Fruit fly (Drosophila melanogaster) whole organism, embryonic: ENCODE data around the gene CG11980.
A peak's percentile ranks its signal among the peaks of the same experiment; 100 is the strongest.

Source experiments
- ATbp ChIP-seq: fragments of 200-800 bp; sonication (Bioruptor generic); optimal IDR thresholded peaks from 2 replicates; lab custom pipeline; 2017; ENCODE audit warnings: missing biosample characterization, mild to moderate bottlenecking, missing genetic modification characterization, missing genetic modification reagents
- Ada2b ChIP-seq: fragments of 200-800 bp; sonication (Bioruptor generic); IDR thresholded peaks from 2 replicates; pipeline ENCODE4 v1.3.6; 2022; ENCODE audit warnings: missing biosample characterization, missing genetic modification characterization
- B-H2 ChIP-seq: fragments of 200-800 bp; sonication (Bioruptor generic); optimal IDR thresholded peaks from 2 replicates; lab custom pipeline; 2018; ENCODE audit warnings: missing biosample characterization, mild to moderate bottlenecking, missing genetic modification characterization
- CG11247 ChIP-seq: fragments of 200-800 bp; sonication (Bioruptor generic); IDR thresholded peaks from 2 replicates; pipeline ENCODE4 v1.3.6; 2022; ENCODE audit warnings: missing biosample characterization, missing genetic modification characterization
- CG11560 ChIP-seq: fragments of 200-800 bp; sonication (Bioruptor generic); IDR thresholded peaks from 3 replicates; pipeline ENCODE4 v1.3.6; 2022; ENCODE audit warnings: missing biosample characterization, missing genetic modification characterization
- CG13424 ChIP-seq: fragments of 200-800 bp; sonication (Bioruptor generic); optimal IDR thresholded peaks from 2 replicates; lab custom pipeline; 2019; ENCODE audit warnings: missing biosample characterization, mild to moderate bottlenecking, missing genetic modification characterization, moderate library complexity
- CG14441 ChIP-seq: fragments of 200-800 bp; sonication (Bioruptor generic); IDR thresholded peaks from 2 replicates; pipeline ENCODE4 v1.3.6; 2022; ENCODE audit warnings: missing biosample characterization, missing genetic modification characterization
- CG1647 ChIP-seq: fragments of 200-800 bp; sonication (Bioruptor generic); optimal IDR thresholded peaks from 3 replicates; lab custom pipeline; 2016; ENCODE audit warnings: missing biosample characterization, missing genetic modification characterization
- CG2202 ChIP-seq: fragments of 200-800 bp; sonication (Bioruptor generic); optimal IDR thresholded peaks from 2 replicates; lab custom pipeline; 2018; ENCODE audit warnings: missing biosample characterization, mild to moderate bottlenecking, missing genetic modification characterization
- CG31224 ChIP-seq: fragments of 200-800 bp; sonication (Bioruptor generic); IDR thresholded peaks from 2 replicates; pipeline ENCODE4 v1.3.6; 2022; ENCODE audit warnings: missing biosample characterization, missing genetic modification characterization
- CG34422 ChIP-seq: fragments of 200-800 bp; sonication (Bioruptor generic); IDR thresholded peaks from 3 replicates; pipeline ENCODE4 v1.3.6; 2022; ENCODE audit warnings: missing biosample characterization, missing genetic modification characterization
- CG4707 ChIP-seq: fragments of 200-800 bp; sonication (Bioruptor generic); optimal IDR thresholded peaks from 2 replicates; lab custom pipeline; 2018; ENCODE audit warnings: missing biosample characterization, mild to moderate bottlenecking, missing genetic modification characterization, moderate library complexity
- CG9727 ChIP-seq: fragments of 200-800 bp; sonication (Bioruptor generic); optimal IDR thresholded peaks from 3 replicates; lab custom pipeline; 2017; ENCODE audit warnings: missing biosample characterization, mild to moderate bottlenecking, missing genetic modification characterization
- CG9932 ChIP-seq: fragments of 200-800 bp; sonication (Bioruptor generic); IDR thresholded peaks from 2 replicates; pipeline ENCODE4 v1.3.6; 2022; ENCODE audit warnings: missing biosample characterization, missing genetic modification characterization
- Chrac-16 ChIP-seq: fragments of 200-800 bp; sonication (Bioruptor generic); optimal IDR thresholded peaks from 3 replicates; lab custom pipeline; 2016; ENCODE audit warnings: missing biosample characterization, missing genetic modification characterization
- CrebB ChIP-seq: fragments of 200-800 bp; sonication (Bioruptor generic); optimal IDR thresholded peaks from 3 replicates; lab custom pipeline; 2018; ENCODE audit warnings: missing biosample characterization, mild to moderate bottlenecking, missing genetic modification characterization
- Dad ChIP-seq: fragments of 200-800 bp; sonication (Bioruptor generic); optimal IDR thresholded peaks from 3 replicates; lab custom pipeline; 2016; ENCODE audit warnings: missing biosample characterization, missing genetic modification characterization
- HmgD ChIP-seq: fragments of 200-800 bp; sonication (Bioruptor generic); optimal IDR thresholded peaks from 3 replicates; lab custom pipeline; 2016; ENCODE audit warnings: missing biosample characterization, missing genetic modification characterization
- Hmx ChIP-seq: fragments of 200-800 bp; sonication (Bioruptor generic); optimal IDR thresholded peaks from 2 replicates; lab custom pipeline; 2016; ENCODE audit warnings: missing biosample characterization, missing genetic modification characterization
- Hr3 ChIP-seq: fragments of 200-800 bp; sonication (Bioruptor generic); optimal IDR thresholded peaks from 3 replicates; lab custom pipeline; 2016; ENCODE audit warnings: missing biosample characterization, missing genetic modification characterization
- Hr51 ChIP-seq, 2 experiments: fragments of 200-800 bp; sonication (Bioruptor generic); optimal IDR thresholded peaks; 2 replicates in 1 of 2; 3 replicates in 1 of 2; lab custom pipeline; 2016 to 2018; ENCODE audit warnings: missing biosample characterization in 2 of 2, missing genetic modification characterization in 2 of 2, mild to moderate bottlenecking in 1 of 2, moderate library complexity in 1 of 2
- Mes4 ChIP-seq: fragments of 200-800 bp; sonication (Bioruptor generic); optimal IDR thresholded peaks from 2 replicates; lab custom pipeline; 2016; ENCODE audit warnings: missing biosample characterization, missing genetic modification characterization
- Oaz ChIP-seq: fragments of 200-800 bp; sonication (Bioruptor generic); IDR thresholded peaks from 2 replicates; pipeline ENCODE4 v1.3.6; 2022; ENCODE audit warnings: missing biosample characterization, missing genetic modification characterization
- Stat92E ChIP-seq, 3 experiments: fragments of >200 bp in 2 of 3; fragments of 200-800 bp in 1 of 3; sonication (Bioruptor generic) in 1 of 3; optimal IDR thresholded peaks; 2 replicates each; lab custom pipeline; 2017 to 2019; ENCODE audit warnings: missing biosample characterization in 3 of 3, missing genetic modification characterization in 3 of 3, mild to moderate bottlenecking in 1 of 3, moderate library complexity in 1 of 3
- TFAM ChIP-seq: fragments of 200-800 bp; sonication (Bioruptor generic); optimal IDR thresholded peaks from 2 replicates; lab custom pipeline; 2017; ENCODE audit warnings: missing biosample characterization, missing genetic modification characterization, inconsistent platforms
- Vsx1 ChIP-seq: fragments of 200-800 bp; sonication (Bioruptor generic); optimal IDR thresholded peaks from 2 replicates; lab custom pipeline; 2017; ENCODE audit warnings: missing biosample characterization, mild to moderate bottlenecking, missing genetic modification characterization, missing genetic modification reagents
- YL-1 ChIP-seq: fragments of 200-800 bp; sonication (Bioruptor generic); optimal IDR thresholded peaks from 3 replicates; lab custom pipeline; 2017; ENCODE audit warnings: missing biosample characterization, mild to moderate bottlenecking, missing genetic modification characterization
- ac ChIP-seq: fragments of 200-800 bp; sonication (Bioruptor generic); optimal IDR thresholded peaks from 3 replicates; lab custom pipeline; 2017; ENCODE audit warnings: missing biosample characterization, mild to moderate bottlenecking, missing genetic modification characterization
- al ChIP-seq: fragments of 200-800 bp; sonication (Bioruptor generic); IDR thresholded peaks from 2 replicates; pipeline ENCODE4 v1.3.6; 2022; ENCODE audit warnings: missing biosample characterization, missing genetic modification characterization
- amos ChIP-seq: fragments of 200-800 bp; sonication (Bioruptor generic); IDR thresholded peaks from 2 replicates; pipeline ENCODE4 v1.3.6; 2022; ENCODE audit warnings: missing biosample characterization, missing genetic modification characterization; ENCODE audit not compliant: partially characterized antibody
- br ChIP-seq: fragments of >200 bp; optimal IDR thresholded peaks from 2 replicates; lab custom pipeline; 2017
- chinmo ChIP-seq: fragments of 200-800 bp; sonication (Bioruptor generic); IDR thresholded peaks from 4 replicates; pipeline ENCODE4 v1.3.6; 2022; ENCODE audit warnings: missing biosample characterization, missing genetic modification characterization; ENCODE audit not compliant: partially characterized antibody
- dan ChIP-seq: fragments of 200-800 bp; sonication (Bioruptor generic); IDR thresholded peaks from 2 replicates; pipeline ENCODE4 v1.3.6; 2022; ENCODE audit warnings: missing biosample characterization, missing genetic modification characterization
- dmrt11E ChIP-seq: fragments of 200-800 bp; sonication (Bioruptor generic); optimal IDR thresholded peaks from 3 replicates; lab custom pipeline; 2018; ENCODE audit warnings: missing biosample characterization, mild to moderate bottlenecking, missing genetic modification characterization, moderate library complexity
- ems ChIP-seq: fragments of 200-800 bp; sonication (Bioruptor generic); optimal IDR thresholded peaks from 3 replicates; lab custom pipeline; 2016; ENCODE audit warnings: missing biosample characterization, missing genetic modification characterization
- eve ChIP-seq, 2 experiments: fragments of >200 bp; optimal IDR thresholded peaks; 2 replicates each; lab custom pipeline; 2017; ENCODE audit warnings: missing biosample characterization in 2 of 2, missing genetic modification characterization in 2 of 2
- fru ChIP-seq: fragments of >200 bp; optimal IDR thresholded peaks from 2 replicates; lab custom pipeline; 2017
- gcm2 ChIP-seq: fragments of 200-800 bp; sonication (Bioruptor generic); optimal IDR thresholded peaks from 2 replicates; lab custom pipeline; 2016; ENCODE audit warnings: missing biosample characterization, missing genetic modification characterization
- gsb ChIP-seq: fragments of 200-800 bp; sonication (Bioruptor generic); IDR thresholded peaks from 2 replicates; pipeline ENCODE4 v1.3.6; 2022; ENCODE audit warnings: missing biosample characterization, missing genetic modification characterization
- jigr1 ChIP-seq: fragments of 200-800 bp; sonication (Bioruptor generic); IDR thresholded peaks from 3 replicates; pipeline ENCODE4 v1.3.6; 2022; ENCODE audit warnings: missing biosample characterization, missing genetic modification characterization
- lilli ChIP-seq: fragments of 200-800 bp; sonication (Bioruptor generic); optimal IDR thresholded peaks from 3 replicates; lab custom pipeline; 2016; ENCODE audit warnings: missing biosample characterization, missing genetic modification characterization
- maf-S ChIP-seq: fragments of 200-800 bp; sonication (Bioruptor generic); optimal IDR thresholded peaks from 2 replicates; lab custom pipeline; 2016; ENCODE audit warnings: missing biosample characterization, missing genetic modification characterization
- otp ChIP-seq: fragments of 200-800 bp; sonication (Bioruptor generic); IDR thresholded peaks from 3 replicates; pipeline ENCODE4, ENCODE4 v1.3.6; 2022; ENCODE audit warnings: missing biosample characterization, missing genetic modification characterization
- ranshi ChIP-seq: fragments of 200-800 bp; sonication (Bioruptor generic); IDR thresholded peaks from 2 replicates; pipeline ENCODE4 v1.3.6; 2022; ENCODE audit warnings: missing biosample characterization, missing genetic modification characterization
- run ChIP-seq: fragments of 200-800 bp; sonication (Bioruptor generic); optimal IDR thresholded peaks from 3 replicates; lab custom pipeline; 2018; ENCODE audit warnings: missing biosample characterization, mild to moderate bottlenecking, missing genetic modification characterization
- scrt ChIP-seq: fragments of 200-800 bp; sonication (Bioruptor generic); optimal IDR thresholded peaks from 2 replicates; lab custom pipeline; 2018; ENCODE audit warnings: missing biosample characterization, mild to moderate bottlenecking, missing genetic modification characterization, moderate library complexity
- sisA ChIP-seq: fragments of 200-800 bp; sonication (Bioruptor generic); IDR thresholded peaks from 2 replicates; pipeline ENCODE4 v1.3.6; 2022; ENCODE audit warnings: missing biosample characterization, missing genetic modification characterization
- so ChIP-seq: fragments of 200-800 bp; sonication (Bioruptor generic); IDR thresholded peaks from 3 replicates; pipeline ENCODE4 v1.3.6; 2022; ENCODE audit warnings: missing biosample characterization, missing genetic modification characterization
- tin ChIP-seq: fragments of 200-800 bp; sonication (Bioruptor generic); optimal IDR thresholded peaks from 3 replicates; lab custom pipeline; 2016; ENCODE audit warnings: missing biosample characterization, missing genetic modification characterization
- trem ChIP-seq: fragments of 200-800 bp; optimal IDR thresholded peaks from 3 replicates; lab custom pipeline; 2019; ENCODE audit warnings: missing biosample characterization, mild to moderate bottlenecking, missing genetic modification characterization, moderate library complexity
- unc-4 ChIP-seq: fragments of 200-800 bp; sonication (Bioruptor generic); IDR thresholded peaks from 2 replicates; pipeline ENCODE4 v1.3.6; 2022; ENCODE audit warnings: missing biosample characterization, missing genetic modification characterization; ENCODE audit not compliant: partially characterized antibody
- zen2 ChIP-seq: fragments of 200-800 bp; sonication (Bioruptor generic); IDR thresholded peaks from 3 replicates; pipeline ENCODE4 v1.3.6; 2022; ENCODE audit warnings: missing biosample characterization, missing genetic modification characterization; ENCODE audit not compliant: partially characterized antibody

Gene CG11980

DNA sequence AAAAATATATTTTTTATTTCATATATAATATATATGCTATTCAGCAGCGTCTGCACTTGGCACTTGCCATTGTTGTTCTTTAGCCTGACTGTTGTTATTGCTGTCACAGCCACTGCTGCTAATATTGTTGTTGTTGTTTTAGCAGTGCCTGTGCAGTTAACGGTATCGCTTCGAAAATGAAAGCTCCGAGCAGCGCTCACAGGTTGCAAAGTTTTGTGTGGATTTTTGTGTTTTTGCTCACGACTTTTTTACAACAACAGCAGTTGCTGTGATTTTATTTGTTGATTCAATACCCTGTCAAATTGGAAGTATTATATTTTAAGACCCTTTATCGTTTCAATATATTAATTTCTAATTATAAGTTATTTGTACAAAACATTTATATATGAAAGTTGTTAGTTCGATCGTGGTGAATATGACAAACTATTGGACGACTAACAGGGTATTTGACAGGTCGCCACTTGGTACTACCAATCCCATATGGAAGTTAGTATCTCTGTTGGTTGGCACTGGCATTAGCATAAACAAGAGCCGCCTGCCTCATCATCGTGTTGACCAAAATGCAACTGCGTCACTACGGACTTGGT is 40.0 kb upstream of the CG11980 start (continued):
- TF ChIP-seq Oaz (GFP tag; lab: Robert Waterston, UW) (no peak), maf-S (GFP tag; lab: Kevin White, UChicago) (no peak), lilli (GFP tag; lab: Kevin White, UChicago) (no peak), scrt (GFP tag; lab: Kevin White, UChicago) (no peak), HmgD (no peak), CG13424 (peak; percentile 40), gcm2 (GFP tag; lab: Kevin White, UChicago) (no peak), unc-4 (no peak), Dad (no peak), jigr1 (no peak), Chrac-16 (GFP tag; lab: Kevin White, UChicago) (no peak), ranshi (no peak), CG34422 (GFP tag; lab: Robert Waterston, UW) (no peak), YL-1 (GFP tag; lab: Kevin White, UChicago) (no peak), B-H2 (no peak), chinmo (GFP tag; lab: Robert Waterston, UW) (no peak), so (no peak), CG14441 (GFP tag; lab: Robert Waterston, UW) (0 out of 2 replicates have a peak, but pooled peaks have one; percentile 22), dan (GFP tag; lab: Robert Waterston, UW) (no peak), br (no peak), CG4707 (peak; percentile 19), Stat92E (GFP tag; optimal IDR thresholded peaks at IDR 0.05; lab: Kevin White, UChicago) (no peak), CG11560 (tag; lab: Robert Waterston, UW) (no peak), trem (tag; lab: Kevin White, UChicago) (no peak), eve (GFP tag; optimal IDR thresholded peaks at IDR 0.05; lab: Kevin White, UChicago) (peak in 1 of 2 experiments; percentile 11), amos (GFP tag; lab: Robert Waterston, UW) (no peak), tin (GFP tag; lab: Kevin White, UChicago) (no peak), Hmx (GFP tag; lab: Kevin White, UChicago) (no peak), CG31224 (GFP tag; lab: Robert Waterston, UW) (no peak), otp (GFP tag; lab: Robert Waterston, UW) (0 out of 3 replicates have a peak, but pooled peaks have one; percentile 35), ATbp (peak; percentile 61), CrebB (tag; lab: Kevin White, UChicago) (no peak), CG11247 (GFP tag; lab: Robert Waterston, UW) (0 out of 2 replicates have a peak, but pooled peaks have one; percentile 45), Mes4 (GFP tag; lab: Kevin White, UChicago) (no peak), TFAM (GFP tag; lab: Kevin White, UChicago) (no peak), dmrt11E (tag; lab: Kevin White, UChicago) (no peak), sisA (GFP tag; lab: Robert Waterston, UW) (no peak; the same call in 1 of the 2 replicates), Hr3 (GFP tag; lab: Kevin White, UChicago) (no peak), CG2202 (no peak), zen2 (no peak), Ada2b (GFP tag; lab: Robert Waterston, UW) (peak; percentile 20; the same call in 1 of the 2 replicates), al (GFP tag; lab: Robert Waterston, UW) (no peak), Vsx1 (GFP tag; lab: Kevin White, UChicago) (no peak), CG1647 (GFP tag; lab: Kevin White, UChicago) (no peak), fru (lab: Kevin White, UChicago) (no peak), Hr51 (GFP tag; optimal IDR thresholded peaks at IDR 0.05; lab: Kevin White, UChicago) (peak in 1 of 2 experiments; percentile 63), CG9727 (GFP tag; lab: Kevin White, UChicago) (no peak), gsb (GFP tag; lab: Robert Waterston, UW) (no peak), run (no peak), ems (GFP tag; lab: Kevin White, UChicago) (no peak), CG9932 (GFP tag; lab: Robert Waterston, UW) (no peak), ac (GFP tag; lab: Kevin White, UChicago) (no peak)
